Fruit fly (Drosophila melanogaster) whole organism, embryonic: ENCODE data around the gene Zip89B.

ENCODE experiments used
- CG10565 ChIP-seq: fragments of 200-800 bp; sonication (Bioruptor generic); optimal IDR thresholded peaks from 3 replicates; lab custom pipeline; 2016; ENCODE audit warnings: missing biosample characterization, mild to moderate bottlenecking, missing genetic modification characterization
- CG10979 ChIP-seq: fragments of 200-800 bp; sonication (Bioruptor generic); optimal IDR thresholded peaks from 2 replicates; lab custom pipeline; 2018; ENCODE audit warnings: missing biosample characterization, mild to moderate bottlenecking, missing genetic modification characterization, moderate library complexity
- CG11085 ChIP-seq: fragments of 200-800 bp; sonication (Bioruptor generic); IDR thresholded peaks from 2 replicates; pipeline ENCODE4 v1.3.6; 2022; ENCODE audit warnings: missing biosample characterization, missing genetic modification characterization
- CG11456 ChIP-seq: fragments of 200-800 bp; sonication (Bioruptor generic); IDR thresholded peaks from 3 replicates; pipeline ENCODE4 v1.3.6; 2022; ENCODE audit warnings: missing biosample characterization, missing genetic modification characterization
- CG11695 ChIP-seq: fragments of 200-800 bp; sonication (Bioruptor generic); IDR thresholded peaks from 3 replicates; pipeline ENCODE4 v1.3.6; 2022; ENCODE audit warnings: missing biosample characterization, missing genetic modification characterization
- CG12071 ChIP-seq: fragments of 200-800 bp; sonication (Bioruptor generic); optimal IDR thresholded peaks from 3 replicates; lab custom pipeline; 2018; ENCODE audit warnings: missing biosample characterization, mild to moderate bottlenecking, missing genetic modification characterization
- CG12769 ChIP-seq: fragments of 200-800 bp; sonication (Bioruptor generic); optimal IDR thresholded peaks from 2 replicates; lab custom pipeline; 2019; ENCODE audit warnings: missing biosample characterization, mild to moderate bottlenecking, missing genetic modification characterization, moderate library complexity
- CG13296 ChIP-seq: fragments of 200-800 bp; sonication (Bioruptor generic); optimal IDR thresholded peaks from 3 replicates; lab custom pipeline; 2018; ENCODE audit warnings: missing biosample characterization, mild to moderate bottlenecking, missing genetic modification characterization
- CG17568 ChIP-seq: fragments of 200-800 bp; sonication (Bioruptor generic); optimal IDR thresholded peaks from 2 replicates; lab custom pipeline; 2018; ENCODE audit warnings: missing biosample characterization, mild to moderate bottlenecking, missing genetic modification characterization, moderate library complexity
- CG2120 ChIP-seq: fragments of 200-800 bp; sonication (Bioruptor generic); optimal IDR thresholded peaks from 3 replicates; lab custom pipeline; 2016; ENCODE audit warnings: missing biosample characterization, missing genetic modification characterization
- CG3163 ChIP-seq: fragments of 200-800 bp; sonication (Bioruptor generic); optimal IDR thresholded peaks from 3 replicates; lab custom pipeline; 2016; ENCODE audit warnings: missing biosample characterization, missing genetic modification characterization
- CG32772 ChIP-seq: fragments of 200-800 bp; sonication (Bioruptor generic); IDR thresholded peaks from 2 replicates; pipeline ENCODE4 v1.3.6; 2022; ENCODE audit warnings: missing biosample characterization, missing genetic modification characterization
- CG34376 ChIP-seq: fragments of 200-800 bp; sonication (Bioruptor generic); optimal IDR thresholded peaks from 2 replicates; lab custom pipeline; 2018; ENCODE audit warnings: missing biosample characterization, mild to moderate bottlenecking, missing genetic modification characterization
- CG43689 ChIP-seq: fragments of 200-800 bp; sonication (Bioruptor generic); IDR thresholded peaks from 2 replicates; pipeline ENCODE4 v1.3.6; 2022; ENCODE audit warnings: missing biosample characterization, missing genetic modification characterization
- CG4424 ChIP-seq: fragments of 200-800 bp; sonication (Bioruptor generic); optimal IDR thresholded peaks from 3 replicates; lab custom pipeline; 2016; ENCODE audit warnings: missing biosample characterization, missing genetic modification characterization
- CG4820 ChIP-seq: fragments of 200-800 bp; sonication (Bioruptor generic); optimal IDR thresholded peaks from 3 replicates; lab custom pipeline; 2016; ENCODE audit warnings: missing biosample characterization, missing genetic modification characterization
- CG4854 ChIP-seq: fragments of 200-800 bp; sonication (Bioruptor generic); optimal IDR thresholded peaks from 2 replicates; lab custom pipeline; 2016; ENCODE audit warnings: missing biosample characterization, missing genetic modification characterization, inconsistent platforms
- CG5180 ChIP-seq: fragments of 200-800 bp; sonication (Bioruptor generic); optimal IDR thresholded peaks from 3 replicates; lab custom pipeline; 2017; ENCODE audit warnings: missing biosample characterization, missing genetic modification characterization, mild to moderate bottlenecking, moderate library complexity, missing genetic modification reagents
- CG6689 ChIP-seq: fragments of 200-800 bp; sonication (Bioruptor generic); IDR thresholded peaks from 2 replicates; pipeline ENCODE4 v1.3.6; 2022; ENCODE audit warnings: missing biosample characterization, missing genetic modification characterization
- CG6791 ChIP-seq: fragments of 200-800 bp; sonication (Bioruptor generic); IDR thresholded peaks from 3 replicates; pipeline ENCODE4 v1.3.6; 2022; ENCODE audit warnings: missing biosample characterization, missing genetic modification characterization; ENCODE audit not compliant: partially characterized antibody
- CG6813 ChIP-seq: fragments of 200-800 bp; sonication (Bioruptor generic); optimal IDR thresholded peaks from 2 replicates; lab custom pipeline; 2017; ENCODE audit warnings: missing biosample characterization, missing genetic modification characterization, mild to moderate bottlenecking, moderate library complexity, missing genetic modification reagents
- E2f1 ChIP-seq: fragments of 200-800 bp; sonication (Bioruptor generic); IDR thresholded peaks from 2 replicates; pipeline ENCODE4 v1.3.6; 2022; ENCODE audit warnings: missing biosample characterization, missing genetic modification characterization
- Gsc ChIP-seq: fragments of 200-800 bp; sonication (Bioruptor generic); IDR thresholded peaks from 2 replicates; pipeline ENCODE4 v1.3.6; 2022; ENCODE audit warnings: missing biosample characterization, missing genetic modification characterization
- H15 ChIP-seq: fragments of 200-800 bp; sonication (Bioruptor generic); IDR thresholded peaks from 3 replicates; pipeline ENCODE4 v1.3.6; 2022; ENCODE audit warnings: missing biosample characterization, missing genetic modification characterization
- Meics ChIP-seq: fragments of 200-800 bp; sonication (Bioruptor generic); optimal IDR thresholded peaks from 2 replicates; lab custom pipeline; 2017; ENCODE audit warnings: missing biosample characterization, mild to moderate bottlenecking, missing genetic modification characterization
- Mrtf ChIP-seq: fragments of 200-800 bp; sonication (Bioruptor generic); IDR thresholded peaks from 3 replicates; pipeline ENCODE4 v1.3.6; 2022; ENCODE audit warnings: missing biosample characterization, missing genetic modification characterization
- NC2α ChIP-seq: fragments of 200-800 bp; sonication (Bioruptor generic); optimal IDR thresholded peaks from 2 replicates; lab custom pipeline; 2016; ENCODE audit warnings: missing biosample characterization, missing genetic modification characterization
- Nf-YA ChIP-seq: fragments of 200-800 bp; sonication (Bioruptor generic); IDR thresholded peaks from 2 replicates; pipeline ENCODE4 v1.3.6; 2022; ENCODE audit warnings: missing biosample characterization, missing genetic modification characterization
- Pdp1 ChIP-seq, 2 experiments: fragments of 200-800 bp; sonication (Bioruptor generic); optimal IDR thresholded peaks; 3 replicates each; lab custom pipeline; 2016; ENCODE audit warnings: missing biosample characterization in 2 of 2, missing genetic modification characterization in 2 of 2, mild to moderate bottlenecking in 1 of 2, moderate library complexity in 1 of 2
- Side ChIP-seq: fragments of 200-800 bp; sonication (Bioruptor generic); optimal IDR thresholded peaks from 2 replicates; lab custom pipeline; 2016; ENCODE audit warnings: missing biosample characterization, missing genetic modification characterization
- abd-A ChIP-seq: fragments of 200-800 bp; sonication (Bioruptor generic); optimal IDR thresholded peaks from 3 replicates; lab custom pipeline; 2019; ENCODE audit warnings: missing biosample characterization, mild to moderate bottlenecking, missing genetic modification characterization, moderate library complexity
- amos ChIP-seq: fragments of 200-800 bp; sonication (Bioruptor generic); IDR thresholded peaks from 2 replicates; pipeline ENCODE4 v1.3.6; 2022; ENCODE audit warnings: missing biosample characterization, missing genetic modification characterization; ENCODE audit not compliant: partially characterized antibody
- ash1 ChIP-seq: fragments of 200-800 bp; sonication (Bioruptor generic); optimal IDR thresholded peaks from 2 replicates; lab custom pipeline; 2018; ENCODE audit warnings: missing biosample characterization, mild to moderate bottlenecking, missing genetic modification characterization
- corto ChIP-seq: fragments of 200-800 bp; sonication (Bioruptor generic); optimal IDR thresholded peaks from 2 replicates; lab custom pipeline; 2016; ENCODE audit warnings: missing biosample characterization, mild to moderate bottlenecking, missing genetic modification characterization, moderate library complexity
- danr ChIP-seq: fragments of 200-800 bp; sonication (Bioruptor generic); IDR thresholded peaks from 2 replicates; pipeline ENCODE4 v1.3.6; 2022; ENCODE audit warnings: missing biosample characterization, missing genetic modification characterization
- dimm ChIP-seq: fragments of 200-800 bp; sonication (Bioruptor generic); IDR thresholded peaks from 2 replicates; pipeline ENCODE4 v1.3.6; 2022; ENCODE audit warnings: missing biosample characterization, missing genetic modification characterization
- fd102C ChIP-seq: fragments of 200-800 bp; sonication (Bioruptor generic); optimal IDR thresholded peaks from 2 replicates; lab custom pipeline; 2018; ENCODE audit warnings: missing biosample characterization, mild to moderate bottlenecking, missing genetic modification characterization, moderate library complexity
- fd64A ChIP-seq: fragments of 200-800 bp; sonication (Bioruptor generic); optimal IDR thresholded peaks from 3 replicates; lab custom pipeline; 2018; ENCODE audit warnings: missing biosample characterization, mild to moderate bottlenecking, missing genetic modification characterization
- gem ChIP-seq: fragments of 200-800 bp; sonication (Bioruptor generic); optimal IDR thresholded peaks from 2 replicates; lab custom pipeline; 2019; ENCODE audit warnings: missing biosample characterization, mild to moderate bottlenecking, missing genetic modification characterization, moderate library complexity
- gsb ChIP-seq: fragments of 200-800 bp; sonication (Bioruptor generic); IDR thresholded peaks from 2 replicates; pipeline ENCODE4 v1.3.6; 2022; ENCODE audit warnings: missing biosample characterization, missing genetic modification characterization
- gsb-n ChIP-seq: fragments of 200-800 bp; sonication (Bioruptor generic); optimal IDR thresholded peaks from 3 replicates; lab custom pipeline; 2018; ENCODE audit warnings: missing biosample characterization, mild to moderate bottlenecking, missing genetic modification characterization
- row ChIP-seq: fragments of 200-800 bp; sonication (Bioruptor generic); IDR thresholded peaks from 3 replicates; pipeline ENCODE4 v1.3.6; 2022; ENCODE audit warnings: missing biosample characterization, missing genetic modification characterization
- sens ChIP-seq: fragments of 200-800 bp; sonication (Bioruptor generic); peaks from one replicate; lab custom pipeline; 2016; ENCODE audit warnings: missing biosample characterization, missing genetic modification characterization
- sim ChIP-seq: fragments of 200-800 bp; sonication (Bioruptor generic); IDR thresholded peaks from 2 replicates; pipeline ENCODE4 v1.3.6; 2022; ENCODE audit warnings: missing biosample characterization, missing genetic modification characterization
- tin ChIP-seq: fragments of 200-800 bp; sonication (Bioruptor generic); optimal IDR thresholded peaks from 3 replicates; lab custom pipeline; 2016; ENCODE audit warnings: missing biosample characterization, missing genetic modification characterization
- wek ChIP-seq: fragments of 200-800 bp; sonication (Bioruptor generic); optimal IDR thresholded peaks from 3 replicates; lab custom pipeline; 2018; ENCODE audit warnings: missing biosample characterization, mild to moderate bottlenecking, missing genetic modification characterization, moderate library complexity
- wor ChIP-seq: fragments of 200-800 bp; sonication (Bioruptor generic); IDR thresholded peaks from 2 replicates; pipeline ENCODE4 v1.3.6; 2022; ENCODE audit warnings: missing biosample characterization, missing genetic modification characterization

Zip89B gene

dm6 chr3R:16280003-16280998 lies 25.3 kb upstream of the Zip89B start (continued):
- TF ChIP-seq CG12071 (GFP tag; lab: Kevin White, UChicago): peak; percentile 98
- peak; percentile 99 for TF ChIP-seq CG4820
- peak; percentile 99 for TF ChIP-seq CG6689 (GFP tag; lab: Robert Waterston, UW)
- peak; percentile 98 for TF ChIP-seq CG4854 (GFP tag; lab: Kevin White, UChicago)
- peak; percentile 99 for TF ChIP-seq Side (GFP tag; lab: Kevin White, UChicago)
- TF ChIP-seq ash1: peak; percentile 92
- peak; percentile 96 for TF ChIP-seq CG10565 (GFP tag; lab: Kevin White, UChicago)
- peak; percentile 99 for TF ChIP-seq gsb-n
- peak; percentile 96 for TF ChIP-seq fd64A (GFP tag; lab: Kevin White, UChicago)
- peak; percentile 99 for TF ChIP-seq CG6813
- peak; percentile 99 for TF ChIP-seq Pdp1 (GFP tag; optimal IDR thresholded peaks at IDR 0.05; lab: Kevin White, UChicago)
- 0 out of 2 replicates have a peak, but pooled peaks have one; percentile 24 for TF ChIP-seq amos (GFP tag; lab: Robert Waterston, UW)
- peak; percentile 97 for TF ChIP-seq CG11085 (GFP tag; lab: Robert Waterston, UW)
- peak; percentile 99 for TF ChIP-seq wor (GFP tag; lab: Robert Waterston, UW)
- TF ChIP-seq CG11456 (GFP tag; lab: Robert Waterston, UW): peak; percentile 99
- TF ChIP-seq Nf-YA (GFP tag; lab: Robert Waterston, UW): peak; percentile 99
- TF ChIP-seq Gsc (GFP tag; lab: Robert Waterston, UW): no peak
- TF ChIP-seq CG34376 (GFP tag; lab: Kevin White, UChicago): peak; percentile 98
- TF ChIP-seq CG12769 (tag; lab: Kevin White, UChicago): peak; percentile 99
- peak; percentile 99 for TF ChIP-seq NC2α
- TF ChIP-seq H15 (GFP tag; lab: Robert Waterston, UW): peak; percentile 99
- TF ChIP-seq wek (GFP tag; lab: Kevin White, UChicago): peak; percentile 92
- TF ChIP-seq CG4424 (GFP tag; lab: Kevin White, UChicago): peak; percentile 99
- TF ChIP-seq CG17568 (GFP tag; lab: Kevin White, UChicago): peak; percentile 99
- TF ChIP-seq CG2120: peak; percentile 100
- peak; percentile 37; the same call in 1 of the 3 replicates for TF ChIP-seq CG6791 (GFP tag; lab: Robert Waterston, UW)
- TF ChIP-seq Mrtf (GFP tag; lab: Robert Waterston, UW): peak; percentile 98; the same call in 2 of the 3 replicates
- peak; percentile 100 for TF ChIP-seq sim
- TF ChIP-seq Meics (GFP tag; lab: Kevin White, UChicago): peak; percentile 99
- TF ChIP-seq gsb (GFP tag; lab: Robert Waterston, UW): peak; percentile 98
- TF ChIP-seq sens: peak; percentile 100
- TF ChIP-seq danr (GFP tag; lab: Robert Waterston, UW): peak; percentile 99
- TF ChIP-seq E2f1 (GFP tag; lab: Robert Waterston, UW): peak; percentile 100
- TF ChIP-seq CG10979: peak; percentile 100
- peak; percentile 99 for TF ChIP-seq corto (GFP tag; lab: Kevin White, UChicago)
- peak; percentile 99 for TF ChIP-seq tin (GFP tag; lab: Kevin White, UChicago)
- TF ChIP-seq CG32772 (GFP tag; lab: Robert Waterston, UW): peak; percentile 99
- TF ChIP-seq CG13296 (GFP tag; lab: Kevin White, UChicago): peak; percentile 99
- peak; percentile 92 for TF ChIP-seq abd-A (tag; lab: Kevin White, UChicago)
- TF ChIP-seq row (GFP tag; lab: Robert Waterston, UW): peak; percentile 100
- peak; percentile 99 for TF ChIP-seq fd102C (GFP tag; lab: Kevin White, UChicago)
- peak; percentile 100 for TF ChIP-seq gem (tag; lab: Kevin White, UChicago)
- TF ChIP-seq CG43689 (GFP tag; lab: Robert Waterston, UW): peak; percentile 99
- TF ChIP-seq dimm (GFP tag; lab: Robert Waterston, UW): no peak; the same call in 1 of the 2 replicates
- peak; percentile 100 for TF ChIP-seq CG11695 (GFP tag; lab: Robert Waterston, UW)
- peak; percentile 97 for TF ChIP-seq CG3163 (GFP tag; lab: Kevin White, UChicago)
- TF ChIP-seq CG5180 (GFP tag; lab: Kevin White, UChicago): peak; percentile 94
